Worm (Caenorhabditis elegans) whole organism, L4/young adult: ENCODE measurements around the gene mct-4.

Experiments
- W03F9.2 ChIP-seq: fragments of 150-350 bp; optimal IDR thresholded peaks from 2 replicates; lab custom pipeline; 2014; ENCODE audit warnings: missing biosample characterization, missing genetic modification characterization
- dao-5 ChIP-seq: sonication (generic microtip); optimal IDR thresholded peaks from 2 replicates; lab custom pipeline; 2016; ENCODE audit warnings: missing genotype, missing genetic modification characterization, moderate library complexity, missing compliant biosample characterization
- him-1 ChIP-seq: sonication (generic microtip); optimal IDR thresholded peaks from 2 replicates; lab custom pipeline; 2016; ENCODE audit warnings: missing genotype, missing genetic modification reagents, missing genetic modification characterization, missing compliant biosample characterization

DNA sequence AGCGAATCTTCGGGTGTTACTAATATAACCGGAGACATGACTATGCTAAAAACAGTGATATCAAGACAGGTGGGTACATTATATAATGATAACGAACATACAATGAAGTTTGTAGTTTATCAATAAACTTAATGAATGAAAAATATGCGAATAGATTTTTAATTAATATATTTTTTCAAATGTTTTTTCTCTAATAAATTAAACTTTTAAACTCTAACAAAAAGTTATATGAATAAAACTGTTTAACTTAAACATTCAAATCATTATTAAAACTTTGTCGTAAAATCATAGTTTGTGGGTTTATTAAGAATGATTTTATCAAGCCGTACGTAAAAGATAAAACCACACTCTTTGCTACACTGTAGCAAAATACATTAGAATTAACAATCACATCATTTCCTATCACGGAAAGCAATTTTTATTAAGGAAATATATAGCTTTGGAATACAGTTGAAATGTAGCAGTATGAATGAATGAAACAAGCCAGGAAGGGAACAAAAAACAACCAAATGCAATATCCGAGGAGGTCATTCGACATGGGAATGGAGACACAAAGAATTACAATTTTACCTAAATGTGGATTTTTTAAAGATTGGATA, 8.5 kb downstream of the mct-4 start, which contains the start of gene K05B2.4:
- TF ChIP-seq him-1 (tag; lab: Kevin White, UChicago) (no peak), dao-5 (tag; lab: Kevin White, UChicago) (no peak), W03F9.2 (tag; lab: Kevin White, UChicago) (no peak)
